Fruit fly (Drosophila melanogaster) whole organism, embryonic: ENCODE data around the gene CG1074.
A peak's percentile ranks its signal among the peaks of the same experiment; 100 is the strongest.

Experiments
- CG1024 ChIP-seq: fragments of 200-800 bp; sonication (Bioruptor generic); IDR thresholded peaks from 2 replicates; pipeline ENCODE4 v1.3.6; 2022; ENCODE audit warnings: missing biosample characterization, missing genetic modification characterization
- CG13296 ChIP-seq: fragments of 200-800 bp; sonication (Bioruptor generic); optimal IDR thresholded peaks from 3 replicates; lab custom pipeline; 2018; ENCODE audit warnings: missing biosample characterization, mild to moderate bottlenecking, missing genetic modification characterization
- CG7928 ChIP-seq: fragments of 200-800 bp; sonication (Bioruptor generic); optimal IDR thresholded peaks from 2 replicates; lab custom pipeline; 2017; ENCODE audit warnings: missing biosample characterization, mild to moderate bottlenecking, missing genetic modification characterization
- CG9876 ChIP-seq: fragments of 200-800 bp; sonication (Bioruptor generic); optimal IDR thresholded peaks from 2 replicates; lab custom pipeline; 2016; ENCODE audit warnings: missing biosample characterization, missing genetic modification characterization
- Dp ChIP-seq: fragments of 200-800 bp; sonication (Bioruptor generic); optimal IDR thresholded peaks from 2 replicates; lab custom pipeline; 2018; ENCODE audit warnings: missing biosample characterization, mild to moderate bottlenecking, missing genetic modification characterization, moderate library complexity
- Hmx ChIP-seq: fragments of 200-800 bp; sonication (Bioruptor generic); optimal IDR thresholded peaks from 2 replicates; lab custom pipeline; 2016; ENCODE audit warnings: missing biosample characterization, missing genetic modification characterization
- Pdp1 ChIP-seq, 2 experiments: fragments of 200-800 bp; sonication (Bioruptor generic); optimal IDR thresholded peaks; 3 replicates each; lab custom pipeline; 2016; ENCODE audit warnings: missing biosample characterization in 2 of 2, missing genetic modification characterization in 2 of 2, mild to moderate bottlenecking in 1 of 2, moderate library complexity in 1 of 2
- Trl ChIP-seq, 3 experiments: fragments of >200 bp in 2 of 3; fragments of 200-800 bp in 1 of 3; sonication (Bioruptor generic) in 1 of 3; optimal IDR thresholded peaks; 2 replicates in 1 of 3; 3 replicates in 2 of 3; lab custom pipeline; 2016 to 2017; ENCODE audit warnings: missing biosample characterization in 1 of 3, missing genetic modification characterization in 1 of 3
- abd-A ChIP-seq: fragments of 200-800 bp; sonication (Bioruptor generic); optimal IDR thresholded peaks from 3 replicates; lab custom pipeline; 2019; ENCODE audit warnings: missing biosample characterization, mild to moderate bottlenecking, missing genetic modification characterization, moderate library complexity
- exex ChIP-seq: fragments of 200-800 bp; sonication (Bioruptor generic); optimal IDR thresholded peaks from 4 replicates; lab custom pipeline; 2018; ENCODE audit warnings: missing biosample characterization, mild to moderate bottlenecking, missing genetic modification characterization, moderate library complexity
- fd3F ChIP-seq: fragments of 200-800 bp; sonication (Bioruptor generic); optimal IDR thresholded peaks from 2 replicates; lab custom pipeline; 2018; ENCODE audit warnings: missing biosample characterization, mild to moderate bottlenecking, missing genetic modification characterization, moderate library complexity
- fd96Cb ChIP-seq: fragments of 200-800 bp; sonication (Bioruptor generic); optimal IDR thresholded peaks from 2 replicates; lab custom pipeline; 2018; ENCODE audit warnings: missing biosample characterization, mild to moderate bottlenecking, missing genetic modification characterization, moderate library complexity
- pros ChIP-seq: fragments of 200-800 bp; sonication (Bioruptor generic); optimal IDR thresholded peaks from 3 replicates; lab custom pipeline; 2019; ENCODE audit warnings: missing biosample characterization, mild to moderate bottlenecking, missing genetic modification characterization, moderate library complexity
- psq ChIP-seq: fragments of 200-800 bp; sonication (Bioruptor generic); optimal IDR thresholded peaks from 2 replicates; lab custom pipeline; 2017; ENCODE audit warnings: missing biosample characterization, missing genetic modification characterization

DNA sequence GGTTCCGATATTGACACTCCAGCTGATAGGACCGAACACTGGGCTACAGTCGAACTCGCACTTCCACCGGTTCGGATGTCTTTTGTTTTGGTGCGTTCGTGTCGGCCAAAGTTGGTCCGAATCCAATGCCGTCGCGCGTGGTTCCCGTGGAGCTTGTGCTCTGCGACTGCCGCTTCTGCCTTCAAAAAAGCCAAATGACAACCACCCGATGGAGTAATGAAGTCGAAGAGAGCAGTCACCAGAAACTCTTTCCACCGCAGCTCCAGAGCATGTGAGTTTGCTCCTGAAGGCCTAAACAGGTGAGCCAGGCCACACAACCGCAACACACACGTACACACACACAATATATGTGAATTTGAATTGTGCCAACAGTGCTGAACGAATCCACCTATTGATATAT, 39.6 kb upstream of the CG1074 start, which contains the start of gene CG34112:
- TF ChIP-seq Trl (optimal IDR thresholded peaks at IDR 0.05; lab: Kevin White, UChicago) = peak in 1 of 2 experiments; percentile 6
- no peak for TF ChIP-seq Trl (GFP tag; optimal IDR thresholded peaks at IDR 0.05; lab: Kevin White, UChicago)
- no peak for TF ChIP-seq CG9876 (GFP tag; lab: Kevin White, UChicago)
- no peak for TF ChIP-seq Dp (GFP tag; lab: Kevin White, UChicago)
- no peak for TF ChIP-seq fd96Cb (tag; lab: Kevin White, UChicago)
- no peak for TF ChIP-seq Pdp1 (GFP tag; optimal IDR thresholded peaks at IDR 0.05; lab: Kevin White, UChicago)
- TF ChIP-seq fd3F (GFP tag; lab: Kevin White, UChicago) = no peak
- TF ChIP-seq CG7928 (GFP tag; lab: Kevin White, UChicago) = no peak
- no peak for TF ChIP-seq psq
- no peak for TF ChIP-seq exex
- TF ChIP-seq CG1024 (GFP tag; lab: Robert Waterston, UW) = no peak
- no peak for TF ChIP-seq CG13296
- TF ChIP-seq abd-A (tag; lab: Kevin White, UChicago) = no peak
- no peak for TF ChIP-seq Hmx (GFP tag; lab: Kevin White, UChicago)
- TF ChIP-seq pros (GFP tag; lab: Kevin White, UChicago) = no peak
